Fruit fly (Drosophila melanogaster): ENCODE results near the gene BG642312.

The BG642312 gene

dm6 chr3L:6256408-6257188, 23.4 kb upstream of the BG642312 start, which contains the start of gene Best2 (continued):
- TF ChIP-seq CG11695 (GFP tag; IDR thresholded peaks at IDR 0.05) (peak; percentile 93), slou (GFP tag; optimal IDR thresholded peaks at IDR 0.05) (peak; percentile 77), CG15479 (GFP tag; optimal IDR thresholded peaks at IDR 0.05) (no peak), CHES-1-like (GFP tag; optimal IDR thresholded peaks at IDR 0.05) (peak; percentile 82), CG10147 (GFP tag; optimal IDR thresholded peaks at IDR 0.05) (peak; percentile 74), CG14965 (GFP tag; optimal IDR thresholded peaks at IDR 0.05; ENCODE audit: borderline replicate concordance) (no peak), Antp (GFP tag; optimal IDR thresholded peaks at IDR 0.05) (peak; percentile 58), E2f1 (GFP tag; IDR thresholded peaks at IDR 0.05) (peak; percentile 92), B-H1 (GFP tag; IDR thresholded peaks at IDR 0.05) (peak; percentile 90), Mad (GFP tag; optimal IDR thresholded peaks at IDR 0.05) (peak; percentile 52), danr (GFP tag; IDR thresholded peaks at IDR 0.05) (peak; percentile 84), pho (GFP tag; optimal IDR thresholded peaks at IDR 0.05) (peak; percentile 78), odd (GFP tag; optimal IDR thresholded peaks at IDR 0.05) (peak; percentile 82), PHDP (tag; optimal IDR thresholded peaks at IDR 0.05) (peak; percentile 86), Ets97D (GFP tag; optimal IDR thresholded peaks at IDR 0.05) (peak; percentile 28), CG9609 (GFP tag; optimal IDR thresholded peaks at IDR 0.05) (peak; percentile 77), gfzf (GFP tag; optimal IDR thresholded peaks at IDR 0.05) (no peak), CG4617 (GFP tag; optimal IDR thresholded peaks at IDR 0.05; ENCODE audit: borderline replicate concordance) (peak; percentile 35), CG6813 (GFP tag; optimal IDR thresholded peaks at IDR 0.05) (peak; percentile 65), gsb-n (tag; optimal IDR thresholded peaks at IDR 0.05) (peak; percentile 76), da (GFP tag; optimal IDR thresholded peaks at IDR 0.05) (peak; percentile 6), psq (GFP tag; optimal IDR thresholded peaks at IDR 0.05) (no peak), Side (GFP tag; optimal IDR thresholded peaks at IDR 0.05) (no peak), gt (GFP tag; IDR thresholded peaks at IDR 0.05) (peak; percentile 76), Lim3 (GFP tag; IDR thresholded peaks at IDR 0.05) (peak; percentile 65; the same call in 1 of the 2 replicates), CG31224 (GFP tag; IDR thresholded peaks at IDR 0.05) (peak; percentile 89), Spps (tag; optimal IDR thresholded peaks at IDR 0.05) (peak; percentile 76), wek (GFP tag; optimal IDR thresholded peaks at IDR 0.05) (no peak), trh (GFP tag; optimal IDR thresholded peaks at IDR 0.05) (peak; percentile 55), CG1602 (GFP tag; optimal IDR thresholded peaks at IDR 0.05) (peak; percentile 77), Mes4 (GFP tag; optimal IDR thresholded peaks at IDR 0.05) (peak; percentile 51), zfh1 (GFP tag; IDR thresholded peaks at IDR 0.05) (peak; percentile 88), CG15514 (GFP tag; optimal IDR thresholded peaks at IDR 0.05) (peak; percentile 44), CG6254 (GFP tag; optimal IDR thresholded peaks at IDR 0.05) (peak; percentile 44), gsb (GFP tag; IDR thresholded peaks at IDR 0.05) (peak; percentile 90), CG8765 (GFP tag; IDR thresholded peaks at IDR 0.05) (no peak), CG1792 (GFP tag; optimal IDR thresholded peaks at IDR 0.05) (peak; percentile 61), CG8388 (GFP tag; optimal IDR thresholded peaks at IDR 0.05) (peak; percentile 85), Bdp1 (GFP tag; optimal IDR thresholded peaks at IDR 0.05) (peak; percentile 61), CG3163 (GFP tag; optimal IDR thresholded peaks at IDR 0.05) (peak; percentile 74), tin (GFP tag; optimal IDR thresholded peaks at IDR 0.05) (peak; percentile 80), Neu2 (GFP tag; optimal IDR thresholded peaks at IDR 0.05; ENCODE audit: borderline replicate concordance) (no peak), CG34376 (GFP tag; optimal IDR thresholded peaks at IDR 0.05) (peak; percentile 81), sr (GFP tag; IDR thresholded peaks at IDR 0.05) (no peak), mam (GFP tag; optimal IDR thresholded peaks at IDR 0.05) (peak; percentile 79), sens-2 (GFP tag; IDR thresholded peaks at IDR 0.05) (peak; percentile 36; the same call in 1 of the 2 replicates), CG12942 (GFP tag; optimal IDR thresholded peaks at IDR 0.05) (peak; percentile 38), Dfd (GFP tag; optimal IDR thresholded peaks at IDR 0.05) (no peak), zen2 (GFP tag; IDR thresholded peaks at IDR 0.05; ENCODE audit: partially characterized antibody) (no peak), CG7839 (tag; optimal IDR thresholded peaks at IDR 0.05) (peak; percentile 96)
